Fruit fly (Drosophila melanogaster) whole organism, prepupa: ENCODE measurements around the gene CG14391.
A peak's percentile ranks its signal among the peaks of the same experiment; 100 is the strongest.

ENCODE experiments used
- Blimp-1 ChIP-seq: fragments of 200-800 bp; sonication (Bioruptor generic); optimal IDR thresholded peaks from 3 replicates; lab custom pipeline; 2017; ENCODE audit warnings: missing biosample characterization, missing genetic modification characterization, mild to moderate bottlenecking, moderate library complexity, missing genetic modification reagents
- CG10669 ChIP-seq: fragments of 200-800 bp; sonication (Bioruptor generic); optimal IDR thresholded peaks from 3 replicates; lab custom pipeline; 2018; ENCODE audit warnings: missing biosample characterization, mild to moderate bottlenecking, missing genetic modification characterization, moderate library complexity
- CG11294 ChIP-seq: fragments of 200-800 bp; sonication (Bioruptor generic); IDR thresholded peaks from 2 replicates; pipeline ENCODE4 v1.3.6; 2022; ENCODE audit warnings: missing biosample characterization, missing genetic modification characterization
- CG11762 ChIP-seq: fragments of 200-800 bp; sonication (Bioruptor generic); optimal IDR thresholded peaks from 3 replicates; lab custom pipeline; 2016; ENCODE audit warnings: missing biosample characterization, missing genetic modification characterization; ENCODE audit not compliant: insufficient read depth
- CG11902 ChIP-seq: fragments of 200-800 bp; sonication (Bioruptor generic); optimal IDR thresholded peaks from 3 replicates; lab custom pipeline; 2016; ENCODE audit warnings: missing biosample characterization, missing genetic modification characterization
- CG31627 ChIP-seq: fragments of 200-800 bp; sonication (Bioruptor generic); optimal IDR thresholded peaks from 3 replicates; lab custom pipeline; 2016; ENCODE audit warnings: missing biosample characterization, missing genetic modification characterization
- CG3919 ChIP-seq: fragments of 200-800 bp; sonication (Bioruptor generic); optimal IDR thresholded peaks from 3 replicates; lab custom pipeline; 2016; ENCODE audit warnings: missing biosample characterization, missing genetic modification characterization
- CG6276 ChIP-seq: fragments of 200-800 bp; sonication (Bioruptor generic); optimal IDR thresholded peaks from 2 replicates; lab custom pipeline; 2017; ENCODE audit warnings: missing biosample characterization, mild to moderate bottlenecking, missing genetic modification characterization
- CG6808 ChIP-seq: fragments of 200-800 bp; sonication (Bioruptor generic); optimal IDR thresholded peaks from 3 replicates; lab custom pipeline; 2017; ENCODE audit warnings: missing biosample characterization, missing genetic modification characterization, mild to moderate bottlenecking, moderate library complexity, missing genetic modification reagents
- CG6854 ChIP-seq: fragments of 200-800 bp; sonication (Bioruptor generic); optimal IDR thresholded peaks from 2 replicates; lab custom pipeline; 2017; ENCODE audit warnings: missing biosample characterization, mild to moderate bottlenecking, missing genetic modification characterization
- CG7368 ChIP-seq: fragments of 200-800 bp; sonication (Bioruptor generic); optimal IDR thresholded peaks from 3 replicates; lab custom pipeline; 2016; ENCODE audit warnings: missing biosample characterization, missing genetic modification characterization
- CG8119 ChIP-seq: fragments of 200-800 bp; sonication (Bioruptor generic); IDR thresholded peaks from 3 replicates; pipeline ENCODE4 v1.3.6; 2022; ENCODE audit warnings: missing biosample characterization, missing genetic modification characterization
- CG8319 ChIP-seq: fragments of 200-800 bp; sonication (Bioruptor generic); optimal IDR thresholded peaks from 3 replicates; lab custom pipeline; 2016; ENCODE audit warnings: missing biosample characterization, missing genetic modification characterization
- CG8632 ChIP-seq: fragments of 200-800 bp; sonication (Bioruptor generic); optimal IDR thresholded peaks from 3 replicates; lab custom pipeline; 2016; ENCODE audit warnings: missing biosample characterization, missing genetic modification characterization
- CG9139 ChIP-seq: fragments of 200-800 bp; sonication (Bioruptor generic); optimal IDR thresholded peaks from 3 replicates; lab custom pipeline; 2017; ENCODE audit warnings: missing biosample characterization, mild to moderate bottlenecking, missing genetic modification characterization
- Eip78C ChIP-seq: fragments of 200-800 bp; sonication (Bioruptor generic); peaks from one replicate; lab custom pipeline; 2016; ENCODE audit warnings: missing biosample characterization, missing genetic modification characterization
- Ets21C ChIP-seq: fragments of 200-800 bp; sonication (Bioruptor generic); optimal IDR thresholded peaks from 3 replicates; lab custom pipeline; 2016; ENCODE audit warnings: missing biosample characterization, missing genetic modification characterization
- Ets96B ChIP-seq: fragments of 200-800 bp; optimal IDR thresholded peaks from 2 replicates; lab custom pipeline; 2019; ENCODE audit warnings: missing biosample characterization, mild to moderate bottlenecking, missing genetic modification characterization, moderate library complexity
- Gug ChIP-seq: fragments of 200-800 bp; sonication (Bioruptor generic); IDR thresholded peaks from 2 replicates; pipeline ENCODE4 v1.3.6; 2022; ENCODE audit warnings: missing biosample characterization, missing genetic modification characterization
- Hr38 ChIP-seq: sonication (Bioruptor generic); optimal IDR thresholded peaks from 2 replicates; lab custom pipeline; 2016; ENCODE audit warnings: missing biosample characterization, missing genetic modification characterization
- Hr4 ChIP-seq: fragments of 200-800 bp; sonication (Bioruptor generic); optimal IDR thresholded peaks from 3 replicates; lab custom pipeline; 2016; ENCODE audit warnings: missing biosample characterization, missing genetic modification characterization
- Lpt ChIP-seq: fragments of 200-800 bp; sonication (Bioruptor generic); optimal IDR thresholded peaks from 3 replicates; lab custom pipeline; 2016; ENCODE audit warnings: missing biosample characterization, missing genetic modification characterization
- Met ChIP-seq: fragments of 200-800 bp; sonication (Bioruptor generic); optimal IDR thresholded peaks from 3 replicates; lab custom pipeline; 2016; ENCODE audit warnings: missing biosample characterization, missing genetic modification characterization
- OdsH ChIP-seq: fragments of 200-800 bp; sonication (Bioruptor generic); optimal IDR thresholded peaks from 3 replicates; lab custom pipeline; 2016; ENCODE audit warnings: missing biosample characterization, missing genetic modification characterization
- Sox15 ChIP-seq: fragments of 200-800 bp; sonication (Bioruptor generic); optimal IDR thresholded peaks from 3 replicates; lab custom pipeline; 2016; ENCODE audit warnings: missing biosample characterization, missing genetic modification characterization
- achi ChIP-seq: fragments of 200-800 bp; sonication (Bioruptor generic); optimal IDR thresholded peaks from 3 replicates; lab custom pipeline; 2016; ENCODE audit warnings: missing biosample characterization, missing genetic modification characterization
- acj6 ChIP-seq: fragments of 200-800 bp; sonication (Bioruptor generic); optimal IDR thresholded peaks from 3 replicates; lab custom pipeline; 2016; ENCODE audit warnings: missing biosample characterization, missing genetic modification characterization
- dsx ChIP-seq: fragments of 200-800 bp; optimal IDR thresholded peaks from 3 replicates; lab custom pipeline; 2019; ENCODE audit warnings: missing biosample characterization, mild to moderate bottlenecking, missing genetic modification characterization, moderate library complexity; ENCODE audit not compliant: poor library complexity, severe bottlenecking
- eg ChIP-seq: fragments of 200-800 bp; sonication (Bioruptor generic); IDR thresholded peaks from 3 replicates; pipeline ENCODE4 v1.3.6; 2022; ENCODE audit warnings: missing biosample characterization, missing genetic modification characterization
- esn ChIP-seq: fragments of 200-800 bp; sonication (Bioruptor generic); optimal IDR thresholded peaks from 2 replicates; lab custom pipeline; 2016; ENCODE audit warnings: missing biosample characterization, mild to moderate bottlenecking, missing genetic modification characterization, moderate library complexity
- fd59A ChIP-seq: fragments of 200-800 bp; sonication (Bioruptor generic); optimal IDR thresholded peaks from 2 replicates; lab custom pipeline; 2017; ENCODE audit warnings: missing biosample characterization, mild to moderate bottlenecking, missing genetic modification characterization, missing genetic modification reagents
- fd85E ChIP-seq: fragments of 200-800 bp; sonication (Bioruptor generic); optimal IDR thresholded peaks from 3 replicates; lab custom pipeline; 2016; ENCODE audit warnings: missing biosample characterization, missing genetic modification characterization
- fkh ChIP-seq: fragments of 200-800 bp; sonication (Bioruptor generic); optimal IDR thresholded peaks from 3 replicates; lab custom pipeline; 2017; ENCODE audit warnings: missing biosample characterization, mild to moderate bottlenecking, missing genetic modification characterization, moderate library complexity
- lz ChIP-seq: fragments of 200-800 bp; sonication (Bioruptor generic); optimal IDR thresholded peaks from 3 replicates; lab custom pipeline; 2016; ENCODE audit warnings: missing biosample characterization, missing genetic modification characterization
- pdm3 ChIP-seq: fragments of 200-800 bp; sonication (Bioruptor generic); optimal IDR thresholded peaks from 3 replicates; lab custom pipeline; 2016; ENCODE audit warnings: missing biosample characterization, missing genetic modification characterization
- spab ChIP-seq: fragments of 200-800 bp; sonication (Bioruptor generic); optimal IDR thresholded peaks from 2 replicates; lab custom pipeline; 2017; ENCODE audit warnings: missing biosample characterization, mild to moderate bottlenecking, missing genetic modification characterization, missing genetic modification reagents
- svp ChIP-seq: fragments of 200-800 bp; sonication (Bioruptor generic); peaks from one replicate; lab custom pipeline; 2016; ENCODE audit warnings: missing biosample characterization, missing genetic modification characterization
- vri ChIP-seq: fragments of 200-800 bp; sonication (Bioruptor generic); optimal IDR thresholded peaks from 3 replicates; lab custom pipeline; 2016; ENCODE audit warnings: missing biosample characterization, mild to moderate bottlenecking, missing genetic modification characterization

CG14391 gene

DNA sequence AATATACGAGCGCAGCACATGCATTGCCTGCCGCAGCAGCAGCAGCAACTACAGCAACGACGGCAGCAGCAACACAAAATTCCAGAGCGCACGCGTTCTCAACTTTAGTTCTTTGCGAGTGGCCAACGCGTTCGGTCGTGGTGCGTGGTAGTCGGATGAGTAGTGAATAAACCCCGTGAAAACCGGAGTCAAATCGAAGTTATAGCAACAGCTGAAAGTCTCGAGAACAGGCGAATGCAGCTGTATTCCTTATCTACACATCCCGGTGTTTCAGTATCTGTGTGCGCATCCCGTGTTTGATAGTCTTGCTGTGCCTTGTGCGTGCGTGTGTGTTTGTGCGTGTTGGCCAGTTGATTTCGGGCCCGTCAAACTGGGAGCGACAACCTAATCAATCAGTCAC lies 46.7 kb downstream of the CG14391 start, which contains the start of gene Dtg (continued):
- TF ChIP-seq CG7368 (no peak), spab (GFP tag; lab: Kevin White, UChicago) (no peak), vri (GFP tag; lab: Kevin White, UChicago) (no peak), fkh (GFP tag; lab: Kevin White, UChicago) (no peak), Ets96B (tag; lab: Kevin White, UChicago) (no peak), CG6276 (GFP tag; lab: Kevin White, UChicago) (no peak), CG8319 (no peak), CG8119 (GFP tag; lab: Robert Waterston, UW) (0 out of 3 replicates have a peak, but pooled peaks have one; percentile 5), lz (GFP tag; lab: Kevin White, UChicago) (no peak), CG9139 (GFP tag; lab: Kevin White, UChicago) (peak; percentile 20), CG10669 (GFP tag; lab: Kevin White, UChicago) (no peak), CG31627 (GFP tag; lab: Kevin White, UChicago) (no peak), eg (0 out of 3 replicates have a peak, but pooled peaks have one; percentile 6), Lpt (GFP tag; lab: Kevin White, UChicago) (no peak), CG11294 (GFP tag; lab: Robert Waterston, UW) (no peak), achi (GFP tag; lab: Kevin White, UChicago) (no peak), Met (GFP tag; lab: Kevin White, UChicago) (no peak), OdsH (GFP tag; lab: Kevin White, UChicago) (no peak), Hr38 (GFP tag; lab: Kevin White, UChicago) (no peak), CG3919 (GFP tag; lab: Kevin White, UChicago) (peak; percentile 29), CG8632 (GFP tag; lab: Kevin White, UChicago) (no peak), CG6808 (GFP tag; lab: Kevin White, UChicago) (no peak), CG11762 (GFP tag; lab: Kevin White, UChicago) (no peak), dsx (GFP tag; lab: Kevin White, UChicago) (peak; percentile 8), Hr4 (GFP tag; lab: Kevin White, UChicago) (no peak), acj6 (GFP tag; lab: Kevin White, UChicago) (no peak), fd59A (no peak), Gug (no peak), esn (GFP tag; lab: Kevin White, UChicago) (no peak), Blimp-1 (GFP tag; lab: Kevin White, UChicago) (no peak), CG6854 (GFP tag; lab: Kevin White, UChicago) (peak; percentile 1), Ets21C (no peak), Eip78C (GFP tag; lab: Kevin White, UChicago) (peak; percentile 59)

DNA sequence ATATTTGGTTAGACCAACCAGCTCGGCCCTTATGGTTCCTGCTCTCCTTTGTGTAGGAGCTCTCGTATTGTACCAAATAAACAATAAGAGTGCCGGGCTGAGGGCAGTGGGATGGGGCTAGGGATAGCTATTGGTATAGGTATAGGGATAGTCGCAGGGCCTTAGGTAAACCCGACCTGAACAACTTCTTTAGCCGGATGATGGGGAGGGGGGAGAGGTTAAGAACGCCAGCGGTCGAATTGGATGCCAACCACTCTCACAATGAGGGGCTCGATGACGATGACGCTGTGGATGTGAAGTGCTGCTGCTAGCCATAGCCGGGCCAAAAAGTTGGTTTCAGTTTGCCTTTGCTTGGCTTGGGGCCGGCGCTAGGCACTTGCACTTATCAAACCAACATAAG lies 47.3 kb downstream of the CG14391 start:
- TF ChIP-seq CG6854 (GFP tag; lab: Kevin White, UChicago) (no peak), CG11902 (no peak), pdm3 (no peak), eg (no peak), fd85E (no peak), Hr38 (GFP tag; lab: Kevin White, UChicago) (no peak), vri (GFP tag; lab: Kevin White, UChicago) (no peak), svp (no peak), CG8119 (GFP tag; lab: Robert Waterston, UW) (no peak), Sox15 (GFP tag; lab: Kevin White, UChicago) (no peak), acj6 (GFP tag; lab: Kevin White, UChicago) (no peak), CG6808 (GFP tag; lab: Kevin White, UChicago) (no peak), CG9139 (GFP tag; lab: Kevin White, UChicago) (no peak), Ets21C (no peak), lz (GFP tag; lab: Kevin White, UChicago) (no peak)

DNA sequence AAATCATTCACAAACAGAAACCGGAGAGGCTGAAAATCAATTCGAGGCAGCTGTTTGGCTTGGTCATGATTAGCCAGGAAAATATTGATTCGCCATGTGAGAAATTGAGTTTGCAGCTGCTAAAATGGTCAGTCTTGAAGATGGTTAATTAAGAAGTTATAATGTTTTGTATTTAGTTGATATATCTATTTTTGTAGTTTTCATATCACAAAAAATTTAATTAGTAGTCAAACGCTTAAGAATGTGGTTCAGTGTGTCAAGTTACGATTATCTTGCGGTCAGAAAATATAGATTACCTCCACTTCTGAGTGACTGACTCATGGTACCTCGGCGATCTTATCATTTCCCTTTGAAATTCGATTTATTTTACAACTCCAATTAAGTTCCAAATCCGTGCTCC lies 47.7 kb downstream of the CG14391 start:
- TF ChIP-seq Eip78C (GFP tag; lab: Kevin White, UChicago): peak; percentile 78
- TF ChIP-seq spab (GFP tag; lab: Kevin White, UChicago): no peak
